Fruit fly (Drosophila melanogaster): ENCODE results near the gene GATAe.

Gene GATAe

dm6 chr3R:16004015-16004414 lies 4.9 kb upstream of the GATAe start (continued):
- TF ChIP-seq CG16813 (GFP tag; IDR thresholded peaks at IDR 0.05; ENCODE audit: partially characterized antibody) (peak; percentile 68), lab (GFP tag; optimal IDR thresholded peaks at IDR 0.05) (no peak), CG7987 (GFP tag; optimal IDR thresholded peaks at IDR 0.05) (no peak), Atf-2 (GFP tag; optimal IDR thresholded peaks at IDR 0.05) (no peak), CG7271 (tag; optimal IDR thresholded peaks at IDR 0.05) (no peak), H15 (GFP tag; IDR thresholded peaks at IDR 0.05) (no peak), CG17361 (GFP tag; IDR thresholded peaks at IDR 0.05) (0 out of 3 replicates have a peak, but pooled peaks have one; percentile 20), CG2120 (GFP tag; optimal IDR thresholded peaks at IDR 0.05) (peak; percentile 8), HmgD (GFP tag; optimal IDR thresholded peaks at IDR 0.05) (no peak), Spps (tag; optimal IDR thresholded peaks at IDR 0.05) (no peak), CG14050 (GFP tag; IDR thresholded peaks at IDR 0.05) (no peak), tgo (GFP tag; IDR thresholded peaks at IDR 0.05) (no peak), ttk (GFP tag; IDR thresholded peaks at IDR 0.05) (no peak), CG14667 (GFP tag; IDR thresholded peaks at IDR 0.05) (no peak), CG4404 (GFP tag; IDR thresholded peaks at IDR 0.05) (no peak), nmo (GFP tag; optimal IDR thresholded peaks at IDR 0.05) (peak; percentile 10), Dip3 (GFP tag; optimal IDR thresholded peaks at IDR 0.05) (no peak), trem (tag; optimal IDR thresholded peaks at IDR 0.05) (peak; percentile 41), CG8388 (GFP tag; optimal IDR thresholded peaks at IDR 0.05) (no peak), disco-r (GFP tag; optimal IDR thresholded peaks at IDR 0.05) (no peak), lola (GFP tag; optimal IDR thresholded peaks at IDR 0.05) (no peak), ara (GFP tag; IDR thresholded peaks at IDR 0.05) (no peak), NC2β (GFP tag; optimal IDR thresholded peaks at IDR 0.05) (no peak), Dbx (GFP tag; IDR thresholded peaks at IDR 0.05) (0 out of 3 replicates have a peak, but pooled peaks have one; percentile 26), CG1233 (GFP tag; optimal IDR thresholded peaks at IDR 0.05) (no peak), kni (GFP tag; optimal IDR thresholded peaks at IDR 0.05) (no peak), CG3847 (GFP tag; IDR thresholded peaks at IDR 0.05) (no peak; the same call in 1 of the 2 replicates), Neu2 (GFP tag; optimal IDR thresholded peaks at IDR 0.05; ENCODE audit: borderline replicate concordance) (no peak), CG4730 (GFP tag; IDR thresholded peaks at IDR 0.05) (no peak), exex (tag; optimal IDR thresholded peaks at IDR 0.05) (no peak), NFAT (GFP tag; IDR thresholded peaks at IDR 0.05) (no peak), CG5245 (GFP tag; optimal IDR thresholded peaks at IDR 0.05) (no peak), jing (GFP tag; optimal IDR thresholded peaks at IDR 0.05) (no peak), Usf (GFP tag; optimal IDR thresholded peaks at IDR 0.05) (no peak), ase (GFP tag; IDR thresholded peaks at IDR 0.05) (no peak), cas (GFP tag; IDR thresholded peaks at IDR 0.05) (no peak), CG12299 (tag; optimal IDR thresholded peaks at IDR 0.05) (no peak), fd102C (GFP tag; optimal IDR thresholded peaks at IDR 0.05) (peak; percentile 47), Hr39 (optimal IDR thresholded peaks at IDR 0.05) (no peak), peb (GFP tag; IDR thresholded peaks at IDR 0.05) (no peak), Hr3 (GFP tag; optimal IDR thresholded peaks at IDR 0.05) (no peak), CG7839 (tag; optimal IDR thresholded peaks at IDR 0.05) (no peak), CG10366 (GFP tag; IDR thresholded peaks at IDR 0.05) (no peak), Atf6 (GFP tag; IDR thresholded peaks at IDR 0.05) (no peak), bab2 (GFP tag; optimal IDR thresholded peaks at IDR 0.05) (no peak), CG5180 (GFP tag; optimal IDR thresholded peaks at IDR 0.05) (no peak), sob (GFP tag; IDR thresholded peaks at IDR 0.05) (peak; percentile 62), schlank (tag; optimal IDR thresholded peaks at IDR 0.05) (no peak), hbn (GFP tag; IDR thresholded peaks at IDR 0.05; ENCODE audit: partially characterized antibody) (peak; percentile 65), hb (GFP tag; IDR thresholded peaks at IDR 0.05; ENCODE audit: partially characterized antibody) (no peak), Deaf1 (tag; optimal IDR thresholded peaks at IDR 0.05) (no peak), CG12236 (GFP tag; optimal IDR thresholded peaks at IDR 0.05) (no peak)

Measured in whole organism, embryonic.